Fruit fly (Drosophila melanogaster) whole organism, embryonic: ENCODE data around the gene CG2129.
A peak's percentile ranks its signal among the peaks of the same experiment; 100 is the strongest.

Source experiments
- Abd-B ChIP-seq: fragments of 200-800 bp; sonication (Bioruptor generic); optimal IDR thresholded peaks from 2 replicates; lab custom pipeline; 2018; ENCODE audit warnings: missing biosample characterization, mild to moderate bottlenecking, missing genetic modification characterization, moderate library complexity
- Adf1 ChIP-seq: fragments of 200-800 bp; sonication (Bioruptor generic); IDR thresholded peaks from 2 replicates; pipeline ENCODE4 v1.3.6; 2022; ENCODE audit warnings: missing biosample characterization, missing genetic modification characterization
- Atf3 ChIP-seq: fragments of 200-800 bp; sonication (Bioruptor generic); optimal IDR thresholded peaks from 3 replicates; lab custom pipeline; 2016; ENCODE audit warnings: missing biosample characterization, missing genetic modification characterization
- BtbVII ChIP-seq: fragments of 200-800 bp; sonication (Bioruptor generic); optimal IDR thresholded peaks from 3 replicates; lab custom pipeline; 2017; ENCODE audit warnings: missing biosample characterization, mild to moderate bottlenecking, missing genetic modification characterization
- Bteb2 ChIP-seq: fragments of 200-800 bp; sonication (Bioruptor generic); optimal IDR thresholded peaks from 2 replicates; lab custom pipeline; 2016; ENCODE audit warnings: missing biosample characterization, missing genetic modification characterization
- CG10267 ChIP-seq: fragments of 200-800 bp; sonication (Bioruptor generic); optimal IDR thresholded peaks from 2 replicates; lab custom pipeline; 2018; ENCODE audit warnings: missing biosample characterization, mild to moderate bottlenecking, missing genetic modification characterization, moderate library complexity
- CG10366 ChIP-seq: fragments of 200-800 bp; sonication (Bioruptor generic); IDR thresholded peaks from 2 replicates; pipeline ENCODE4 v1.3.6; 2022; ENCODE audit warnings: missing biosample characterization, missing genetic modification characterization
- CG10979 ChIP-seq: fragments of 200-800 bp; sonication (Bioruptor generic); optimal IDR thresholded peaks from 2 replicates; lab custom pipeline; 2018; ENCODE audit warnings: missing biosample characterization, mild to moderate bottlenecking, missing genetic modification characterization, moderate library complexity
- CG12744 ChIP-seq: fragments of 200-800 bp; sonication (Bioruptor generic); optimal IDR thresholded peaks from 2 replicates; lab custom pipeline; 2016; ENCODE audit warnings: missing biosample characterization, missing genetic modification characterization
- CG13296 ChIP-seq: fragments of 200-800 bp; sonication (Bioruptor generic); optimal IDR thresholded peaks from 3 replicates; lab custom pipeline; 2018; ENCODE audit warnings: missing biosample characterization, mild to moderate bottlenecking, missing genetic modification characterization
- CG15514 ChIP-seq: fragments of 200-800 bp; sonication (Bioruptor generic); optimal IDR thresholded peaks from 3 replicates; lab custom pipeline; 2017; ENCODE audit warnings: missing biosample characterization, missing genetic modification characterization, mild to moderate bottlenecking, moderate library complexity, missing genetic modification reagents
- CG17612 ChIP-seq: fragments of 200-800 bp; sonication (Bioruptor generic); IDR thresholded peaks from 2 replicates; pipeline ENCODE4 v1.3.6; 2022; ENCODE audit warnings: missing biosample characterization, missing genetic modification characterization
- CG18764 ChIP-seq: fragments of 200-800 bp; sonication (Bioruptor generic); optimal IDR thresholded peaks from 3 replicates; lab custom pipeline; 2016; ENCODE audit warnings: missing biosample characterization, missing genetic modification characterization
- CG2712 ChIP-seq: fragments of 200-800 bp; optimal IDR thresholded peaks from 3 replicates; lab custom pipeline; 2019; ENCODE audit warnings: missing biosample characterization, mild to moderate bottlenecking, missing genetic modification characterization, moderate library complexity
- CG32532 ChIP-seq: fragments of 200-800 bp; sonication (Bioruptor generic); IDR thresholded peaks from 2 replicates; pipeline ENCODE4 v1.3.6; 2022; ENCODE audit warnings: missing biosample characterization, missing genetic modification characterization
- CG3281 ChIP-seq: fragments of 200-800 bp; sonication (Bioruptor generic); optimal IDR thresholded peaks from 3 replicates; lab custom pipeline; 2017; ENCODE audit warnings: missing biosample characterization, mild to moderate bottlenecking, missing genetic modification characterization
- CG34224 ChIP-seq: fragments of 200-800 bp; sonication (Bioruptor generic); IDR thresholded peaks from 3 replicates; pipeline ENCODE4 v1.3.6; 2022; ENCODE audit warnings: missing biosample characterization, missing genetic modification characterization; ENCODE audit not compliant: partially characterized antibody
- CG4328 ChIP-seq: fragments of 200-800 bp; sonication (Bioruptor generic); optimal IDR thresholded peaks from 3 replicates; lab custom pipeline; 2017; ENCODE audit warnings: missing biosample characterization, missing genetic modification reagents, missing genetic modification characterization
- CG4424 ChIP-seq: fragments of 200-800 bp; sonication (Bioruptor generic); optimal IDR thresholded peaks from 3 replicates; lab custom pipeline; 2016; ENCODE audit warnings: missing biosample characterization, missing genetic modification characterization
- CG5180 ChIP-seq: fragments of 200-800 bp; sonication (Bioruptor generic); optimal IDR thresholded peaks from 3 replicates; lab custom pipeline; 2017; ENCODE audit warnings: missing biosample characterization, missing genetic modification characterization, mild to moderate bottlenecking, moderate library complexity, missing genetic modification reagents
- CG6272 ChIP-seq: fragments of 200-800 bp; sonication (Bioruptor generic); IDR thresholded peaks from 2 replicates; pipeline ENCODE4 v1.3.6; 2022; ENCODE audit warnings: missing biosample characterization, missing genetic modification characterization
- CG8290 ChIP-seq, 3 experiments: fragments of 200-800 bp; sonication (Bioruptor generic); optimal IDR thresholded peaks; 2 replicates each; lab custom pipeline; 2016 to 2019; ENCODE audit warnings: missing biosample characterization in 3 of 3, missing genetic modification characterization in 3 of 3, mild to moderate bottlenecking in 2 of 3, moderate library complexity in 1 of 3
- CTCF ChIP-seq: fragments of 200-800 bp; sonication (Bioruptor generic); optimal IDR thresholded peaks from 2 replicates; lab custom pipeline; 2017; ENCODE audit warnings: missing biosample characterization, mild to moderate bottlenecking, missing genetic modification characterization, moderate library complexity
- CoRest ChIP-seq: fragments of 200-800 bp; sonication (Bioruptor generic); optimal IDR thresholded peaks from 3 replicates; lab custom pipeline; 2018; ENCODE audit warnings: missing biosample characterization, mild to moderate bottlenecking, missing genetic modification characterization, moderate library complexity
- Dad ChIP-seq: fragments of 200-800 bp; sonication (Bioruptor generic); optimal IDR thresholded peaks from 3 replicates; lab custom pipeline; 2016; ENCODE audit warnings: missing biosample characterization, missing genetic modification characterization
- Dip2 ChIP-seq: fragments of 200-800 bp; sonication (Bioruptor generic); IDR thresholded peaks from 2 replicates; pipeline ENCODE4 v1.3.6; 2022; ENCODE audit warnings: missing biosample characterization, missing genetic modification characterization
- E2f2 ChIP-seq: fragments of 200-800 bp; sonication (Bioruptor generic); IDR thresholded peaks from 2 replicates; pipeline ENCODE4 v1.3.6; 2022; ENCODE audit warnings: missing biosample characterization, missing genetic modification characterization
- MESR4 ChIP-seq: fragments of 200-800 bp; sonication (Bioruptor generic); optimal IDR thresholded peaks from 2 replicates; lab custom pipeline; 2018; ENCODE audit warnings: missing biosample characterization, mild to moderate bottlenecking, missing genetic modification characterization, moderate library complexity
- Med ChIP-seq: fragments of 200-800 bp; sonication (Bioruptor generic); peaks from one replicate; lab custom pipeline; 2016; ENCODE audit warnings: missing biosample characterization, missing genetic modification characterization, mild to moderate bottlenecking, inconsistent platforms, moderate library complexity
- Mes4 ChIP-seq: fragments of 200-800 bp; sonication (Bioruptor generic); optimal IDR thresholded peaks from 2 replicates; lab custom pipeline; 2016; ENCODE audit warnings: missing biosample characterization, missing genetic modification characterization
- Mrtf ChIP-seq: fragments of 200-800 bp; sonication (Bioruptor generic); IDR thresholded peaks from 3 replicates; pipeline ENCODE4 v1.3.6; 2022; ENCODE audit warnings: missing biosample characterization, missing genetic modification characterization
- Myb ChIP-seq: fragments of 200-800 bp; sonication (Bioruptor generic); optimal IDR thresholded peaks from 2 replicates; lab custom pipeline; 2016; ENCODE audit warnings: missing biosample characterization, missing genetic modification characterization
- Neu2 ChIP-seq: fragments of 200-800 bp; sonication (Bioruptor generic); optimal IDR thresholded peaks from 3 replicates; lab custom pipeline; 2016; ENCODE audit warnings: missing biosample characterization, missing genetic modification characterization, borderline replicate concordance
- Nf-YA ChIP-seq: fragments of 200-800 bp; sonication (Bioruptor generic); IDR thresholded peaks from 2 replicates; pipeline ENCODE4 v1.3.6; 2022; ENCODE audit warnings: missing biosample characterization, missing genetic modification characterization
- ase ChIP-seq: fragments of 200-800 bp; sonication (Bioruptor generic); IDR thresholded peaks from 3 replicates; pipeline ENCODE4 v1.3.6; 2022; ENCODE audit warnings: missing biosample characterization, missing genetic modification characterization
- bab2 ChIP-seq: fragments of 200-800 bp; sonication (Bioruptor generic); optimal IDR thresholded peaks from 2 replicates; lab custom pipeline; 2016; ENCODE audit warnings: missing biosample characterization, missing genetic modification characterization
- bowl ChIP-seq: fragments of 200-800 bp; sonication (Bioruptor generic); IDR thresholded peaks from 2 replicates; pipeline ENCODE4 v1.3.6; 2022; ENCODE audit warnings: missing biosample characterization, missing genetic modification characterization
- br ChIP-seq: fragments of >200 bp; optimal IDR thresholded peaks from 2 replicates; lab custom pipeline; 2017
- cg ChIP-seq: fragments of 200-800 bp; sonication (Bioruptor generic); optimal IDR thresholded peaks from 3 replicates; lab custom pipeline; 2019; ENCODE audit warnings: missing biosample characterization, mild to moderate bottlenecking, missing genetic modification characterization, moderate library complexity
- ci ChIP-seq: fragments of 200-800 bp; sonication (Bioruptor generic); IDR thresholded peaks from 3 replicates; pipeline ENCODE4 v1.3.6; 2022; ENCODE audit warnings: missing biosample characterization, missing genetic modification characterization
- crp ChIP-seq, 2 experiments: fragments of 200-800 bp; sonication (Bioruptor generic); optimal IDR thresholded peaks; 2 replicates in 1 of 2; 3 replicates in 1 of 2; lab custom pipeline; 2017; ENCODE audit warnings: missing biosample characterization in 2 of 2, missing genetic modification characterization in 2 of 2, mild to moderate bottlenecking in 1 of 2, moderate library complexity in 1 of 2
- dimm ChIP-seq: fragments of 200-800 bp; sonication (Bioruptor generic); IDR thresholded peaks from 2 replicates; pipeline ENCODE4 v1.3.6; 2022; ENCODE audit warnings: missing biosample characterization, missing genetic modification characterization
- fd64A ChIP-seq: fragments of 200-800 bp; sonication (Bioruptor generic); optimal IDR thresholded peaks from 3 replicates; lab custom pipeline; 2018; ENCODE audit warnings: missing biosample characterization, mild to moderate bottlenecking, missing genetic modification characterization
- ftz-f1 ChIP-seq: fragments of 200-800 bp; sonication (Bioruptor generic); optimal IDR thresholded peaks from 2 replicates; lab custom pipeline; 2016; ENCODE audit warnings: missing biosample characterization, missing genetic modification characterization
- fu2 ChIP-seq: fragments of 200-800 bp; sonication (Bioruptor generic); optimal IDR thresholded peaks from 2 replicates; lab custom pipeline; 2016; ENCODE audit warnings: missing biosample characterization, missing genetic modification characterization
- gce ChIP-seq: fragments of 200-800 bp; sonication (Bioruptor generic); IDR thresholded peaks from 3 replicates; pipeline ENCODE4 v1.3.6; 2022; ENCODE audit warnings: missing biosample characterization, missing genetic modification characterization
- knrl ChIP-seq: fragments of 200-800 bp; sonication (Bioruptor generic); IDR thresholded peaks from 3 replicates; pipeline ENCODE4 v1.3.6; 2022; ENCODE audit warnings: missing biosample characterization, missing genetic modification characterization; ENCODE audit not compliant: partially characterized antibody
- lmd ChIP-seq: fragments of 200-800 bp; sonication (Bioruptor generic); IDR thresholded peaks from 2 replicates; pipeline ENCODE4 v1.3.6; 2022; ENCODE audit warnings: missing biosample characterization, missing genetic modification characterization
- maf-S ChIP-seq: fragments of 200-800 bp; sonication (Bioruptor generic); optimal IDR thresholded peaks from 2 replicates; lab custom pipeline; 2016; ENCODE audit warnings: missing biosample characterization, missing genetic modification characterization
- mam ChIP-seq: fragments of 200-800 bp; sonication (Bioruptor generic); optimal IDR thresholded peaks from 3 replicates; lab custom pipeline; 2016; ENCODE audit warnings: missing biosample characterization, missing genetic modification characterization
- onecut ChIP-seq: fragments of 200-800 bp; sonication (Bioruptor generic); IDR thresholded peaks from 2 replicates; pipeline ENCODE4 v1.3.6; 2022; ENCODE audit warnings: missing biosample characterization, missing genetic modification characterization
- peb ChIP-seq: fragments of 200-800 bp; sonication (Bioruptor generic); IDR thresholded peaks from 2 replicates; pipeline ENCODE4 v1.3.6; 2022; ENCODE audit warnings: missing biosample characterization, missing genetic modification characterization
- ro ChIP-seq: fragments of 200-800 bp; sonication (Bioruptor generic); IDR thresholded peaks from 2 replicates; pipeline ENCODE4 v1.3.6; 2022; ENCODE audit warnings: missing biosample characterization, missing genetic modification characterization

The CG2129 gene

dm6 chrX:8152718-8153117 lies 7.1 kb downstream of the CG2129 start, which contains the start of gene CG18262 (continued):
- TF ChIP-seq maf-S = no peak
- no peak for TF ChIP-seq gce (GFP tag; lab: Robert Waterston, UW)
- no peak for TF ChIP-seq CG6272
- TF ChIP-seq CG17612 = no peak
- TF ChIP-seq Atf3 = no peak
- no peak for TF ChIP-seq CG13296 (GFP tag; lab: Kevin White, UChicago)
- no peak for TF ChIP-seq ase (GFP tag; lab: Robert Waterston, UW)
- TF ChIP-seq CTCF (GFP tag; lab: Kevin White, UChicago) = peak; percentile 23
- TF ChIP-seq Mrtf (GFP tag; lab: Robert Waterston, UW) = no peak
- TF ChIP-seq Bteb2 (GFP tag; lab: Kevin White, UChicago) = no peak
- TF ChIP-seq br (lab: Kevin White, UChicago) = no peak
- no peak for TF ChIP-seq peb (GFP tag; lab: Robert Waterston, UW)
- no peak for TF ChIP-seq mam
- TF ChIP-seq ro (GFP tag; lab: Robert Waterston, UW) = no peak
- no peak for TF ChIP-seq CG18764 (GFP tag; lab: Kevin White, UChicago)
- TF ChIP-seq Mes4 = no peak
- TF ChIP-seq knrl = no peak
- TF ChIP-seq CoRest (tag; lab: Kevin White, UChicago) = peak; percentile 8
- no peak for TF ChIP-seq Abd-B
- no peak for TF ChIP-seq Nf-YA (GFP tag; lab: Robert Waterston, UW)
- no peak for TF ChIP-seq CG10979 (tag; lab: Kevin White, UChicago)
- no peak for TF ChIP-seq BtbVII (GFP tag; lab: Kevin White, UChicago)
- 0 out of 3 replicates have a peak, but pooled peaks have one; percentile 26 for TF ChIP-seq ci (GFP tag; lab: Robert Waterston, UW)
- TF ChIP-seq Dip2 (GFP tag; lab: Robert Waterston, UW) = no peak
- no peak for TF ChIP-seq CG32532
- TF ChIP-seq CG12744 (GFP tag; lab: Kevin White, UChicago) = no peak
- no peak for TF ChIP-seq bowl (GFP tag; lab: Robert Waterston, UW)
- no peak for TF ChIP-seq lmd (GFP tag; lab: Robert Waterston, UW)
- peak; percentile 33 for TF ChIP-seq Myb
- no peak for TF ChIP-seq CG10366
- no peak for TF ChIP-seq CG34224 (GFP tag; lab: Robert Waterston, UW)
- TF ChIP-seq bab2 (GFP tag; lab: Kevin White, UChicago) = no peak
- TF ChIP-seq CG15514 (GFP tag; lab: Kevin White, UChicago) = peak; percentile 72
- peak; percentile 6 for TF ChIP-seq cg
- peak; percentile 89 for TF ChIP-seq E2f2 (GFP tag; lab: Robert Waterston, UW)
- no peak for TF ChIP-seq Adf1 (GFP tag; lab: Robert Waterston, UW)
- no peak for TF ChIP-seq CG4424 (GFP tag; lab: Kevin White, UChicago)
- no peak for TF ChIP-seq dimm (GFP tag; lab: Robert Waterston, UW)
- TF ChIP-seq fd64A = no peak
- TF ChIP-seq CG3281 (GFP tag; lab: Kevin White, UChicago) = no peak
- TF ChIP-seq Dad (GFP tag; lab: Kevin White, UChicago) = no peak
- peak; percentile 78 for TF ChIP-seq Med
- no peak for TF ChIP-seq Neu2 (GFP tag; lab: Kevin White, UChicago)
- TF ChIP-seq CG5180 (GFP tag; lab: Kevin White, UChicago) = no peak
- no peak for TF ChIP-seq onecut (GFP tag; lab: Robert Waterston, UW)
- no peak for TF ChIP-seq fu2
- no peak for TF ChIP-seq CG4328
- TF ChIP-seq crp (GFP tag; optimal IDR thresholded peaks at IDR 0.05; lab: Kevin White, UChicago) = peak; percentile 23 to 87
- TF ChIP-seq MESR4 (GFP tag; lab: Kevin White, UChicago) = peak; percentile 39
- TF ChIP-seq CG2712 = no peak
- no peak for TF ChIP-seq ftz-f1
- TF ChIP-seq CG10267 (tag; lab: Kevin White, UChicago) = peak; percentile 84
- TF ChIP-seq CG8290 (GFP tag; optimal IDR thresholded peaks at IDR 0.05; lab: Kevin White, UChicago) = no peak
- no peak for TF ChIP-seq CG8290 (tag; optimal IDR thresholded peaks at IDR 0.05; lab: Kevin White, UChicago)
